Worm (Caenorhabditis elegans) whole organism, dauer: ENCODE data around the gene Y57E12AL.6.

Experiments used
- unc-62 ChIP-seq: sonication (generic microtip); optimal IDR thresholded peaks from 2 replicates; lab custom pipeline; 2017; ENCODE audit warnings: missing biosample characterization, missing genetic modification reagents, missing genetic modification characterization

The Y57E12AL.6 gene

DNA sequence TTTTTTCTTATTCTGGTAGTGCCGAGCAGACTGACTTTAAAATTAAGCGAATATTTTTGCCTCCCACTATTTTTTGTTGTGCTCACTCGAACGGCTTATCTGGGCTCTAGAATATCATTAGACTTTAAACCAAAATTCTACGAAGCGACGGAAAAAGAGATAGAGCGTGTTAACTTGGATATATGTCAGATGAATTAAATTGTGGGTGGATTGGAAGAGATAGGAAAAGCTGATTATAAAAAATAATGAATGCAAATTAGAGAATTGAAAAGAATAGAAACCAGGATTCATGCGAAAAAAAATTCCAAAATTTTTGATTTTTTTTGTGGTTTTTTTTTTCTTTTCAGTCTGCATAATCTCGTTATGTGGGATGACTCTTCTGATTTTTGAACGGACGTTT, 38.5 kb downstream of the Y57E12AL.6 start, which contains the start of gene F20A1.4:
Gene F20A1.4, minus strand, starts transcription at position 101 of the 400 bp plus-strand sequence.
- no peak for TF ChIP-seq unc-62 (GFP tag; lab: Kevin White, UChicago)

DNA sequence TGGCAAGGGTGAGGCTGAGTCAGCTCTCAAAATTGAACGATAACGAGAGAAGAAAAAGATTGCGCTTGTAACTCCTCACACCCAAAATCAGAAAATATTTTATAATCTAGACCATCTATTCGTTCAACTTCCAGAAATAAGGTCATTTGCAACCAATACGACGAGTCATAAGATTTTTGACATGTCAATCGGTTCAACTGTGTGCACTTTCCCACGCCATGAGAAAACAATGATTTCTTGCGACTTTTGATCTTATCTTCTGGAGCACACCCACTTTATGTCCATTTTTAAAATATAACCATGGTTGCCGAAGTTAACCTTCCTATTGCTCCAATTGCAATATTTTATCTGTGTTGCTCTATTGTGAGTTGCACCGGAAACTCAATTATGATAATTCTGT, 43.2 kb downstream of the Y57E12AL.6 start, which contains the start of gene srsx-32:
Gene srsx-32, plus strand, starts transcription at position 301 of the 400 bp plus-strand sequence.
- no peak for TF ChIP-seq unc-62 (GFP tag; lab: Kevin White, UChicago)

DNA sequence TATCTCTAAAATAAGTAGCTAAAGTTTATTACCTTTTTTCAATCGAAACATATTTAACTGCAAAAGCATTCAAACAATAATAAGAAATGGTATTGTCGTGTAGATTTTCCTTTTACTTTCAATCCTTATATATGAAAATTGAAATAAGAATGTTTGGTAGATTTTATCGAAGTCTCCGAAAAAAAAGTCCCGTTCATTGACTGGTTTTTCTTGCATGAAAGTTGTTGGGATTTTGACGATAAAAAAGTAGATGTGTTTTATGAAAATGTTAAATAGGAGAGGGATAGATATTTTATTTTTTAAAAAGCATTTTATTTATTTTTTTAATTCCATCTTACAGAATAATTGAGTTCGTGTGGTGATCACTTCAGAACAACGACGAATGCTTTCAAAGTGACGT, 44.4 kb downstream of the Y57E12AL.6 start, which contains the start of gene C33G8.13:
Gene C33G8.13, minus strand, starts transcription at position 101 of the 400 bp plus-strand sequence.
- TF ChIP-seq unc-62 (GFP tag; lab: Kevin White, UChicago), result no peak

DNA sequence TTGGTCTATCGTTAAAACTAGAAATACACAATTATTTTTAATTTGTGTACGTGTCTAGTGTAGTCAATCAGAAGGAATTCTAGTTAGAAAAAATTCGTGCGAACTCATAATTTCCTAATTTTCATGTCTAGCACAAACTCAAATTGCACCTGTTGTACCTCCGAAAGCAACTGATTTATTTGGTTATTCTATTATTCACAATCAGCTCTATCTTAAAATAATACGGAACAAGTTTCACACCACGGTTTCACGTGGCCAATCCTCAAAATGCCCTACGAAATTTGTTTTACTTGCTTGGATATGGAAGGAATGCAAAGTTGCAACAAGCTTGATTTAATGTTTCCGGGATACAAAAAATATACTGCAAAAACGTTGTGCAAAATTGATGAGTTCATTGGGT, 47.7 kb downstream of the Y57E12AL.6 start, which contains the start of gene srw-127:
Gene srw-127, plus strand, starts transcription at position 301 of the 400 bp plus-strand sequence.
- no peak for TF ChIP-seq unc-62 (GFP tag; lab: Kevin White, UChicago)
